Worm (Caenorhabditis elegans) whole organism, L1 larva: ENCODE data around the gene C35D10.12.
A peak's percentile ranks its signal among the peaks of the same experiment; 100 is the strongest.

Source experiments
- C16A3.4 ChIP-seq: fragments of 150-350 bp; optimal IDR thresholded peaks from 2 replicates; lab custom pipeline; 2014; ENCODE audit warnings: missing biosample characterization, missing genetic modification characterization
- Y116A8C.19 ChIP-seq: sonication (generic microtip); optimal IDR thresholded peaks from 2 replicates; lab custom pipeline; 2016; ENCODE audit warnings: missing compliant biosample characterization, missing genetic modification characterization, borderline replicate concordance
- alr-1 ChIP-seq: fragments of 200-800 bp; sonication (Bioruptor generic); optimal IDR thresholded peaks from 2 replicates; lab custom pipeline; 2018; ENCODE audit warnings: borderline replicate concordance, mild to moderate bottlenecking, missing genetic modification characterization, missing compliant biosample characterization
- ama-1 ChIP-seq: fragments of 150-350 bp; optimal IDR thresholded peaks from 2 replicates; lab custom pipeline; 2014
- ceh-63 ChIP-seq: fragments of 200-800 bp; sonication (Bioruptor generic); optimal IDR thresholded peaks from 2 replicates; lab custom pipeline; 2018; ENCODE audit warnings: mild to moderate bottlenecking, missing genetic modification characterization, missing compliant biosample characterization
- ceh-8 ChIP-seq: fragments of 200-800 bp; sonication (Bioruptor generic); optimal IDR thresholded peaks from 2 replicates; lab custom pipeline; 2018; ENCODE audit warnings: mild to moderate bottlenecking, missing genetic modification characterization, moderate library complexity, missing compliant biosample characterization
- ceh-82 ChIP-seq, 3 experiments: fragments of 150-350 bp in 1 of 3; sonication (generic microtip) in 2 of 3; optimal IDR thresholded peaks; 2 replicates each; lab custom pipeline; 2014 to 2017; ENCODE audit warnings: missing biosample characterization in 3 of 3, missing genetic modification characterization in 3 of 3
- ceh-88 ChIP-seq: fragments of 200-800 bp; sonication (Bioruptor generic); IDR thresholded peaks from 2 replicates; pipeline ENCODE4 v1.3.6; 2022; ENCODE audit warnings: missing genetic modification characterization, missing compliant biosample characterization
- ces-1 ChIP-seq: fragments of 150-350 bp; optimal IDR thresholded peaks from 2 replicates; lab custom pipeline; 2014; ENCODE audit warnings: missing biosample characterization, missing genetic modification reagents, missing genetic modification characterization
- efl-1 ChIP-seq, 4 experiments: fragments of 150-350 bp; optimal IDR thresholded peaks in 3 of 4; peaks in 1 of 4; 1 replicate in 1 of 4; 2 replicates in 3 of 4; lab custom pipeline; 2014; ENCODE audit warnings: missing biosample characterization in 2 of 4, missing genetic modification characterization in 2 of 4, missing genetic modification reagents in 2 of 4
- egl-13 ChIP-seq: sonication (generic microtip); optimal IDR thresholded peaks from 2 replicates; lab custom pipeline; 2016; ENCODE audit warnings: missing genotype, missing genetic modification reagents, missing genetic modification characterization, missing compliant biosample characterization
- egl-27 ChIP-seq, 2 experiments: fragments of 150-350 bp in 1 of 2; sonication (generic microtip); optimal IDR thresholded peaks; 3 replicates each; lab custom pipeline; 2017 to 2018; ENCODE audit warnings: missing biosample characterization in 2 of 2, missing genetic modification characterization in 2 of 2, missing genetic modification reagents in 2 of 2
- elt-2 ChIP-seq: sonication (generic microtip); optimal IDR thresholded peaks from 2 replicates; lab custom pipeline; 2016; ENCODE audit warnings: missing genetic modification characterization, mild to moderate bottlenecking, inconsistent platforms, missing compliant biosample characterization, missing genetic modification reagents
- elt-3 ChIP-seq, 6 experiments: fragments of 150-350 bp in 1 of 6; sonication (generic microtip); optimal IDR thresholded peaks; 2 replicates each; lab custom pipeline; 2017 to 2018; ENCODE audit warnings: missing biosample characterization in 6 of 6, missing genetic modification characterization in 6 of 6, inconsistent platforms in 1 of 6
- ets-5 ChIP-seq: fragments of 200-800 bp; sonication (Bioruptor generic); IDR thresholded peaks from 2 replicates; pipeline ENCODE4 v1.3.6; 2022; ENCODE audit warnings: missing genetic modification characterization, missing compliant biosample characterization
- fkh-10 ChIP-seq: sonication (generic microtip); optimal IDR thresholded peaks from 2 replicates; lab custom pipeline; 2017; ENCODE audit warnings: missing biosample characterization, missing genetic modification reagents, missing genetic modification characterization
- fkh-4 ChIP-seq: sonication (generic microtip); optimal IDR thresholded peaks from 2 replicates; lab custom pipeline; 2016; ENCODE audit warnings: missing compliant biosample characterization, missing genetic modification characterization, borderline replicate concordance
- hlh-17 ChIP-seq: fragments of 200-800 bp; sonication (Bioruptor generic); optimal IDR thresholded peaks from 2 replicates; lab custom pipeline; 2018; ENCODE audit warnings: missing genetic modification characterization, mild to moderate bottlenecking, missing compliant biosample characterization, moderate library complexity, borderline replicate concordance
- hlh-4 ChIP-seq: sonication (generic microtip); optimal IDR thresholded peaks from 2 replicates; lab custom pipeline; 2016; ENCODE audit warnings: mild to moderate bottlenecking, missing genetic modification characterization, missing compliant biosample characterization
- irx-1 ChIP-seq: sonication (generic microtip); optimal IDR thresholded peaks from 2 replicates; lab custom pipeline; 2016; ENCODE audit warnings: missing genetic modification characterization, missing compliant biosample characterization
- lin-15B ChIP-seq: fragments of 150-350 bp; sonication (generic microtip); optimal IDR thresholded peaks from 3 replicates; lab custom pipeline; 2014; ENCODE audit warnings: missing biosample characterization, missing genetic modification characterization
- lin-35 ChIP-seq, 2 experiments: fragments of 150-350 bp; optimal IDR thresholded peaks; 2 replicates each; lab custom pipeline; 2014; ENCODE audit warnings: missing biosample characterization in 2 of 2, missing genetic modification characterization in 2 of 2, missing genetic modification reagents in 2 of 2
- lir-3 ChIP-seq: sonication (generic microtip); optimal IDR thresholded peaks from 2 replicates; lab custom pipeline; 2016; ENCODE audit warnings: mild to moderate bottlenecking, missing genetic modification characterization, moderate library complexity, missing compliant biosample characterization; ENCODE audit not compliant: poor library complexity
- mdl-1 ChIP-seq, 2 experiments: fragments of 150-350 bp; optimal IDR thresholded peaks; 2 replicates each; lab custom pipeline; 2014 to 2017; ENCODE audit warnings: missing biosample characterization in 2 of 2, missing genetic modification characterization in 2 of 2, inconsistent platforms in 1 of 2
- mef-2 ChIP-seq: fragments of 150-350 bp; optimal IDR thresholded peaks from 2 replicates; lab custom pipeline; 2014; ENCODE audit warnings: missing biosample characterization, missing genetic modification characterization
- nhr-20 ChIP-seq: sonication (generic microtip); optimal IDR thresholded peaks from 2 replicates; lab custom pipeline; 2016; ENCODE audit warnings: mild to moderate bottlenecking, missing genetic modification characterization, missing compliant biosample characterization
- nhr-237 ChIP-seq: fragments of 150-350 bp; optimal IDR thresholded peaks from 2 replicates; lab custom pipeline; 2014; ENCODE audit warnings: missing biosample characterization, missing genetic modification characterization
- nhr-28 ChIP-seq: fragments of 150-350 bp; optimal IDR thresholded peaks from 2 replicates; lab custom pipeline; 2014; ENCODE audit warnings: missing biosample characterization, missing genetic modification characterization
- nhr-71 ChIP-seq: sonication (generic microtip); optimal IDR thresholded peaks from 2 replicates; lab custom pipeline; 2016; ENCODE audit warnings: mild to moderate bottlenecking, missing genetic modification characterization, moderate library complexity, missing compliant biosample characterization
- nhr-77 ChIP-seq: fragments of 150-350 bp; optimal IDR thresholded peaks from 2 replicates; lab custom pipeline; 2014; ENCODE audit warnings: missing biosample characterization, missing genetic modification characterization
- nhr-84 ChIP-seq: sonication (generic microtip); optimal IDR thresholded peaks from 2 replicates; lab custom pipeline; 2017; ENCODE audit warnings: missing biosample characterization, missing genetic modification characterization
- nhr-85 ChIP-seq: sonication (generic microtip); peaks from one replicate; lab custom pipeline; 2016; ENCODE audit warnings: missing genetic modification characterization, inconsistent platforms, missing compliant biosample characterization
- nhr-90 ChIP-seq: sonication (generic microtip); optimal IDR thresholded peaks from 2 replicates; lab custom pipeline; 2016; ENCODE audit warnings: mild to moderate bottlenecking, missing genetic modification characterization, missing compliant biosample characterization; ENCODE audit not compliant: poor library complexity
- pax-3 ChIP-seq: fragments of 200-800 bp; sonication (Bioruptor generic); optimal IDR thresholded peaks from 2 replicates; lab custom pipeline; 2018; ENCODE audit warnings: mild to moderate bottlenecking, missing genetic modification characterization, moderate library complexity, missing compliant biosample characterization
- pqm-1 ChIP-seq: sonication (generic microtip); optimal IDR thresholded peaks from 3 replicates; lab custom pipeline; 2017; ENCODE audit warnings: missing biosample characterization, missing genetic modification characterization
- rnt-1 ChIP-seq: sonication (generic microtip); optimal IDR thresholded peaks from 2 replicates; lab custom pipeline; 2016; ENCODE audit warnings: mild to moderate bottlenecking, missing genetic modification characterization, moderate library complexity, missing compliant biosample characterization
- skn-1 ChIP-seq: fragments of 150-350 bp; optimal IDR thresholded peaks from 2 replicates; lab custom pipeline; 2014; ENCODE audit warnings: missing biosample characterization, missing genetic modification characterization
- snu-23 ChIP-seq: sonication (generic microtip); optimal IDR thresholded peaks from 2 replicates; lab custom pipeline; 2016; ENCODE audit warnings: missing genetic modification characterization, missing compliant biosample characterization
- sptf-1 ChIP-seq: fragments of 150-350 bp; optimal IDR thresholded peaks from 2 replicates; lab custom pipeline; 2014; ENCODE audit warnings: missing biosample characterization, missing genetic modification characterization
- swsn-7 ChIP-seq: sonication (generic microtip); optimal IDR thresholded peaks from 2 replicates; lab custom pipeline; 2016; ENCODE audit warnings: missing genetic modification characterization, missing compliant biosample characterization
- unc-30 ChIP-seq: sonication (generic microtip); optimal IDR thresholded peaks from 2 replicates; lab custom pipeline; 2017; ENCODE audit warnings: missing biosample characterization, missing genetic modification characterization
- unc-98 ChIP-seq: fragments of 200-800 bp; sonication (Bioruptor generic); IDR thresholded peaks from 2 replicates; pipeline ENCODE4 v1.3.6; 2022; ENCODE audit warnings: missing genetic modification characterization, missing compliant biosample characterization
- vab-15 ChIP-seq: sonication (generic microtip); optimal IDR thresholded peaks from 2 replicates; lab custom pipeline; 2017; ENCODE audit warnings: missing genotype, mild to moderate bottlenecking, missing genetic modification characterization, missing compliant biosample characterization

Gene C35D10.12

DNA sequence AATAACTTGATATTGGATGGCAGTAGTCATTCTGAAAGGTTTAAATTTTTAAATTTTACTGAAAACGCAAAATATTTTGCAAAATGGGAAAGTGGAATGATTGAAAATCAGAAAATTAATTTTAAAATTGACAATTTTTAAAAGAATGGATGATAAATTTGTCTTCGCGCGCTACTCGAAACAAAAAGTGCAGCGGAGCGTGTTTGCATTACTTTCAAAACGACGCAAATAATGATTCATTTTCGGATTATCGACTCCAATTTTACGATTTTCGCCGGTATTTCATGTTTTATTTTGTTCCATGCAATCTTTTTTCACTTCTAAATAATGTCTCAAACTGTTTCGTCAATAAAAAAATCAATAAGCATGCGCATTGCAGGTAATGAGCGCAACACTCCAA is 3.7 kb upstream of the C35D10.12 start, which contains the start of the genes tost-1 and arx-6 (continued):
- TF ChIP-seq elt-3 (tag; optimal IDR thresholded peaks at IDR 0.05; lab: Kevin White, UChicago): no peak
- no peak for TF ChIP-seq nhr-77 (tag; lab: Kevin White, UChicago)
- TF ChIP-seq ceh-88 (GFP tag; lab: Robert Waterston, UW): no peak
- peak; percentile 36 for TF ChIP-seq nhr-20 (tag; lab: Kevin White, UChicago)
- TF ChIP-seq vab-15 (tag; lab: Kevin White, UChicago): no peak
- TF ChIP-seq hlh-17: no peak
- peak; percentile 23 for TF ChIP-seq swsn-7
- TF ChIP-seq nhr-237 (tag; lab: Kevin White, UChicago): no peak
- peak; percentile 85 to 94 for TF ChIP-seq lin-35 (GFP tag; optimal IDR thresholded peaks at IDR 0.05; lab: Kevin White, UChicago)
- peak; percentile 69 for TF ChIP-seq skn-1 (tag; lab: Kevin White, UChicago)
- TF ChIP-seq mef-2 (tag; lab: Kevin White, UChicago): no peak
- no peak for TF ChIP-seq fkh-4 (tag; lab: Kevin White, UChicago)
- TF ChIP-seq irx-1: no peak
- no peak for TF ChIP-seq lir-3
- TF ChIP-seq unc-98 (GFP tag; lab: Robert Waterston, UW): no peak
- TF ChIP-seq mdl-1 (tag; optimal IDR thresholded peaks at IDR 0.05; lab: Kevin White, UChicago): no peak
- TF ChIP-seq efl-1 (optimal IDR thresholded peaks at IDR 0.05; lab: Kevin White, UChicago): peak; percentile 90 to 96
- TF ChIP-seq efl-1 (GFP tag; optimal IDR thresholded peaks at IDR 0.05 in 1 of 2; lab: Kevin White, UChicago): peak; percentile 90 to 99
- TF ChIP-seq nhr-90 (tag; lab: Kevin White, UChicago): no peak
- TF ChIP-seq pax-3: no peak
- TF ChIP-seq nhr-85 (tag; lab: Kevin White, UChicago): no peak
- peak; percentile 51 for TF ChIP-seq nhr-71 (tag; lab: Kevin White, UChicago)
- TF ChIP-seq pqm-1: no peak
- TF ChIP-seq nhr-28 (tag; lab: Kevin White, UChicago): no peak
- no peak for TF ChIP-seq egl-27 (tag; optimal IDR thresholded peaks at IDR 0.05; lab: Kevin White, UChicago)
- no peak for TF ChIP-seq ama-1 (lab: Kevin White, UChicago)
- TF ChIP-seq lin-15B (tag; lab: Kevin White, UChicago): peak; percentile 51
- TF ChIP-seq nhr-84 (tag; lab: Kevin White, UChicago): no peak
- no peak for TF ChIP-seq ets-5 (GFP tag; lab: Robert Waterston, UW)
- TF ChIP-seq fkh-10: no peak
- TF ChIP-seq sptf-1 (tag; lab: Kevin White, UChicago): no peak
- TF ChIP-seq unc-30 (tag; lab: Kevin White, UChicago): no peak
- no peak for TF ChIP-seq ceh-8 (GFP tag; lab: Kevin White, UChicago)
- peak; percentile 62 for TF ChIP-seq snu-23 (GFP tag; lab: Kevin White, UChicago)
- TF ChIP-seq Y116A8C.19 (tag; lab: Kevin White, UChicago): no peak
- TF ChIP-seq egl-13 (tag; lab: Kevin White, UChicago): no peak
- no peak for TF ChIP-seq hlh-4 (tag; lab: Kevin White, UChicago)
- peak; percentile 57 for TF ChIP-seq C16A3.4 (tag; lab: Kevin White, UChicago)
- TF ChIP-seq alr-1: no peak
- TF ChIP-seq rnt-1: peak; percentile 41
- TF ChIP-seq elt-2 (tag; lab: Kevin White, UChicago): no peak
- peak in 2 of 3 experiments; percentile 2 to 30 for TF ChIP-seq ceh-82 (tag; optimal IDR thresholded peaks at IDR 0.05; lab: Kevin White, UChicago)
- no peak for TF ChIP-seq ces-1 (GFP tag; lab: Kevin White, UChicago)
- no peak for TF ChIP-seq ceh-63 (GFP tag; lab: Kevin White, UChicago)
